Fruit fly (Drosophila melanogaster) whole organism, adult: Measurements from ENCODE around the gene Elp1.

Source experiments
- CG12768 ChIP-seq: fragments of 200-800 bp; sonication (Bioruptor generic); optimal IDR thresholded peaks from 2 replicates; lab custom pipeline; 2017; ENCODE audit warnings: missing biosample characterization, missing genetic modification characterization, mild to moderate bottlenecking, moderate library complexity, missing genetic modification reagents
- CG5204 ChIP-seq: fragments of 200-800 bp; sonication (Bioruptor generic); optimal IDR thresholded peaks from 2 replicates; lab custom pipeline; 2016; ENCODE audit warnings: missing biosample characterization, missing genetic modification characterization
- CG7045 ChIP-seq: fragments of 200-800 bp; sonication (Bioruptor generic); optimal IDR thresholded peaks from 2 replicates; lab custom pipeline; 2017; ENCODE audit warnings: missing biosample characterization, mild to moderate bottlenecking, missing genetic modification characterization
- CG7101 ChIP-seq: fragments of 200-800 bp; sonication (Bioruptor generic); optimal IDR thresholded peaks from 2 replicates; lab custom pipeline; 2018; ENCODE audit warnings: missing biosample characterization, mild to moderate bottlenecking, missing genetic modification characterization, moderate library complexity
- Hr96 ChIP-seq: fragments of 200-800 bp; sonication (Bioruptor generic); optimal IDR thresholded peaks from 2 replicates; lab custom pipeline; 2016; ENCODE audit warnings: missing biosample characterization, missing genetic modification characterization
- Mnt ChIP-seq: fragments of 200-800 bp; sonication (Bioruptor generic); optimal IDR thresholded peaks from 2 replicates; lab custom pipeline; 2016; ENCODE audit warnings: missing biosample characterization, mild to moderate bottlenecking, missing genetic modification characterization
- bab1 ChIP-seq: fragments of 200-800 bp; sonication (Bioruptor generic); optimal IDR thresholded peaks from 3 replicates; lab custom pipeline; 2019; ENCODE audit warnings: missing biosample characterization, mild to moderate bottlenecking, missing genetic modification characterization, moderate library complexity
- cnc ChIP-seq, 2 experiments: fragments of >200 bp; optimal IDR thresholded peaks; 2 replicates each; lab custom pipeline; 2017
- kay ChIP-seq: fragments of 200-800 bp; sonication (Bioruptor generic); peaks from one replicate; lab custom pipeline; 2016; ENCODE audit warnings: missing biosample characterization, missing genetic modification characterization, borderline replicate concordance
- ovo ChIP-seq: fragments of 200-800 bp; sonication (Bioruptor generic); optimal IDR thresholded peaks from 2 replicates; lab custom pipeline; 2016; ENCODE audit warnings: missing biosample characterization, missing genetic modification characterization

- no peak for TF ChIP-seq ovo (GFP tag; lab: Kevin White, UChicago)
- TF ChIP-seq CG7045 (GFP tag; lab: Kevin White, UChicago), result no peak
- no peak for TF ChIP-seq kay (GFP tag; lab: Kevin White, UChicago)
- no peak for TF ChIP-seq bab1 (GFP tag; lab: Kevin White, UChicago)
- TF ChIP-seq CG7101 (tag; lab: Kevin White, UChicago), result no peak
- no peak for TF ChIP-seq Hr96 (GFP tag; lab: Kevin White, UChicago)
- peak; percentile 37 for TF ChIP-seq CG12768
- TF ChIP-seq cnc (optimal IDR thresholded peaks at IDR 0.05; lab: Kevin White, UChicago), result no peak
- no peak for TF ChIP-seq CG5204 (GFP tag; lab: Kevin White, UChicago)
- TF ChIP-seq Mnt (GFP tag; lab: Kevin White, UChicago), result no peak
Observed at dm6 chr3R:11683675-11684074, 32.9 kb downstream of the Elp1 start.
